Worm (Caenorhabditis elegans) whole organism, L3 larva: ENCODE results near the gene C52D10.3.

ENCODE experiments used
- ceh-28 ChIP-seq: fragments of 150-350 bp; optimal IDR thresholded peaks from 2 replicates; lab custom pipeline; 2014; ENCODE audit warnings: missing biosample characterization, missing genetic modification reagents, missing genetic modification characterization
- ceh-82 ChIP-seq: fragments of 150-350 bp; optimal IDR thresholded peaks from 2 replicates; lab custom pipeline; 2014; ENCODE audit warnings: missing biosample characterization, missing genetic modification characterization
- eor-1 ChIP-seq, 2 experiments: fragments of 150-350 bp; optimal IDR thresholded peaks; 2 replicates each; lab custom pipeline; 2014 to 2018; ENCODE audit warnings: missing biosample characterization in 2 of 2, missing genetic modification characterization in 2 of 2
- fkh-10 ChIP-seq: sonication (generic microtip); optimal IDR thresholded peaks from 2 replicates; lab custom pipeline; 2017; ENCODE audit warnings: missing biosample characterization, missing genetic modification reagents, missing genetic modification characterization
- nhr-12 ChIP-seq: fragments of 150-350 bp; optimal IDR thresholded peaks from 2 replicates; lab custom pipeline; 2014; ENCODE audit warnings: missing biosample characterization, missing genetic modification characterization
- nhr-23 ChIP-seq: fragments of 150-350 bp; optimal IDR thresholded peaks from 2 replicates; lab custom pipeline; 2014; ENCODE audit warnings: missing biosample characterization, missing genetic modification reagents, missing genetic modification characterization
- nhr-28 ChIP-seq: fragments of 150-350 bp; optimal IDR thresholded peaks from 2 replicates; lab custom pipeline; 2014; ENCODE audit warnings: missing biosample characterization, missing genetic modification characterization
- sea-2 ChIP-seq: fragments of 150-350 bp; sonication (generic microtip); optimal IDR thresholded peaks from 4 replicates; lab custom pipeline; 2014; ENCODE audit warnings: missing biosample characterization, missing genetic modification reagents, missing genetic modification characterization
- ztf-4 ChIP-seq: fragments of 150-350 bp; optimal IDR thresholded peaks from 2 replicates; lab custom pipeline; 2014; ENCODE audit warnings: missing biosample characterization, missing genetic modification characterization

C52D10.3 gene

ce11 chrIV:17233494-17233893, 57.2 kb downstream of the C52D10.3 start:
- no peak for TF ChIP-seq sea-2
- no peak for TF ChIP-seq nhr-23 (tag; lab: Kevin White, UChicago)
- no peak for TF ChIP-seq nhr-28 (tag; lab: Kevin White, UChicago)
- no peak for TF ChIP-seq ztf-4 (tag; lab: Kevin White, UChicago)
- TF ChIP-seq fkh-10 (GFP tag; lab: Kevin White, UChicago): peak; percentile 87
- no peak for TF ChIP-seq nhr-12 (tag; lab: Kevin White, UChicago)
- TF ChIP-seq ceh-28 (tag; lab: Kevin White, UChicago): no peak

- TF ChIP-seq ceh-82 (tag; lab: Kevin White, UChicago) (no peak), fkh-10 (GFP tag; lab: Kevin White, UChicago) (peak; percentile 41)
Measured at ce11 chrIV:17237029-17237428, 60.8 kb downstream of the C52D10.3 start.

- TF ChIP-seq fkh-10 (GFP tag; lab: Kevin White, UChicago) (peak; percentile 61), eor-1 (tag; optimal IDR thresholded peaks at IDR 0.05; lab: Kevin White, UChicago) (no peak)
Measured at ce11 chrIV:17238951-17239350, 62.7 kb downstream of the C52D10.3 start.
